Fruit fly (Drosophila melanogaster) whole organism, embryonic: ENCODE measurements around the gene CG13360.

Experiments used
- Asciz ChIP-seq: fragments of 200-800 bp; sonication (Bioruptor generic); optimal IDR thresholded peaks from 2 replicates; lab custom pipeline; 2017; ENCODE audit warnings: missing biosample characterization, mild to moderate bottlenecking, missing genetic modification characterization, missing genetic modification reagents
- BEAF-32 ChIP-seq: fragments of 200-800 bp; sonication (Bioruptor generic); optimal IDR thresholded peaks from 3 replicates; lab custom pipeline; 2017; ENCODE audit warnings: missing biosample characterization, missing genetic modification characterization, mild to moderate bottlenecking, moderate library complexity, missing genetic modification reagents
- CG1024 ChIP-seq: fragments of 200-800 bp; sonication (Bioruptor generic); IDR thresholded peaks from 2 replicates; pipeline ENCODE4 v1.3.6; 2022; ENCODE audit warnings: missing biosample characterization, missing genetic modification characterization
- CG10267 ChIP-seq: fragments of 200-800 bp; sonication (Bioruptor generic); optimal IDR thresholded peaks from 2 replicates; lab custom pipeline; 2018; ENCODE audit warnings: missing biosample characterization, mild to moderate bottlenecking, missing genetic modification characterization, moderate library complexity
- CG12236 ChIP-seq: fragments of 200-800 bp; sonication (Bioruptor generic); optimal IDR thresholded peaks from 2 replicates; lab custom pipeline; 2016; ENCODE audit warnings: missing biosample characterization, missing genetic modification characterization
- CG14710 ChIP-seq: fragments of 200-800 bp; sonication (Bioruptor generic); optimal IDR thresholded peaks from 3 replicates; lab custom pipeline; 2019; ENCODE audit warnings: missing biosample characterization, mild to moderate bottlenecking, missing genetic modification characterization, moderate library complexity
- CG34224 ChIP-seq: fragments of 200-800 bp; sonication (Bioruptor generic); IDR thresholded peaks from 3 replicates; pipeline ENCODE4 v1.3.6; 2022; ENCODE audit warnings: missing biosample characterization, missing genetic modification characterization; ENCODE audit not compliant: partially characterized antibody
- CG6813 ChIP-seq: fragments of 200-800 bp; sonication (Bioruptor generic); optimal IDR thresholded peaks from 2 replicates; lab custom pipeline; 2017; ENCODE audit warnings: missing biosample characterization, missing genetic modification characterization, mild to moderate bottlenecking, moderate library complexity, missing genetic modification reagents
- CG8290 ChIP-seq, 3 experiments: fragments of 200-800 bp; sonication (Bioruptor generic); optimal IDR thresholded peaks; 2 replicates each; lab custom pipeline; 2016 to 2019; ENCODE audit warnings: missing biosample characterization in 3 of 3, missing genetic modification characterization in 3 of 3, mild to moderate bottlenecking in 2 of 3, moderate library complexity in 1 of 3
- CG8478 ChIP-seq: fragments of >200 bp; optimal IDR thresholded peaks from 2 replicates; lab custom pipeline; 2018
- CG9797 ChIP-seq: fragments of 200-800 bp; sonication (Bioruptor generic); optimal IDR thresholded peaks from 3 replicates; lab custom pipeline; 2018; ENCODE audit warnings: missing biosample characterization, mild to moderate bottlenecking, missing genetic modification characterization
- D19B ChIP-seq: fragments of 200-800 bp; sonication (Bioruptor generic); optimal IDR thresholded peaks from 2 replicates; lab custom pipeline; 2017; ENCODE audit warnings: missing biosample characterization, mild to moderate bottlenecking, missing genetic modification characterization
- E2f2 ChIP-seq: fragments of 200-800 bp; sonication (Bioruptor generic); IDR thresholded peaks from 2 replicates; pipeline ENCODE4 v1.3.6; 2022; ENCODE audit warnings: missing biosample characterization, missing genetic modification characterization
- Ets65A ChIP-seq: fragments of 200-800 bp; sonication (Bioruptor generic); peaks from one replicate; lab custom pipeline; 2016; ENCODE audit warnings: missing biosample characterization, missing genetic modification characterization
- Fer2 ChIP-seq: fragments of 200-800 bp; sonication (Bioruptor generic); optimal IDR thresholded peaks from 2 replicates; lab custom pipeline; 2018; ENCODE audit warnings: missing biosample characterization, mild to moderate bottlenecking, missing genetic modification characterization, moderate library complexity
- HLH4C ChIP-seq: fragments of 200-800 bp; sonication (Bioruptor generic); IDR thresholded peaks from 3 replicates; pipeline ENCODE4 v1.3.6; 2022; ENCODE audit warnings: missing biosample characterization, missing genetic modification characterization; ENCODE audit not compliant: partially characterized antibody
- HmgZ ChIP-seq: fragments of 200-800 bp; sonication (Bioruptor generic); optimal IDR thresholded peaks from 2 replicates; lab custom pipeline; 2018; ENCODE audit warnings: missing biosample characterization, mild to moderate bottlenecking, missing genetic modification characterization
- MBD-R2 ChIP-seq: fragments of 200-800 bp; sonication (Bioruptor generic); IDR thresholded peaks from 2 replicates; pipeline ENCODE4 v1.3.6; 2022; ENCODE audit warnings: missing biosample characterization, missing genetic modification characterization
- MESR4 ChIP-seq: fragments of 200-800 bp; sonication (Bioruptor generic); optimal IDR thresholded peaks from 2 replicates; lab custom pipeline; 2018; ENCODE audit warnings: missing biosample characterization, mild to moderate bottlenecking, missing genetic modification characterization, moderate library complexity
- Myb ChIP-seq: fragments of 200-800 bp; sonication (Bioruptor generic); optimal IDR thresholded peaks from 2 replicates; lab custom pipeline; 2016; ENCODE audit warnings: missing biosample characterization, missing genetic modification characterization
- NK7.1 ChIP-seq: fragments of 200-800 bp; sonication (Bioruptor generic); optimal IDR thresholded peaks from 3 replicates; lab custom pipeline; 2016; ENCODE audit warnings: missing biosample characterization, missing genetic modification characterization
- Nf-YA ChIP-seq: fragments of 200-800 bp; sonication (Bioruptor generic); IDR thresholded peaks from 2 replicates; pipeline ENCODE4 v1.3.6; 2022; ENCODE audit warnings: missing biosample characterization, missing genetic modification characterization
- Opbp ChIP-seq: fragments of 200-800 bp; sonication (Bioruptor generic); IDR thresholded peaks from 3 replicates; pipeline ENCODE4 v1.3.6; 2022; ENCODE audit warnings: missing biosample characterization, missing genetic modification characterization; ENCODE audit not compliant: partially characterized antibody
- Rfx ChIP-seq: fragments of 200-800 bp; sonication (Bioruptor generic); IDR thresholded peaks from 2 replicates; pipeline ENCODE4 v1.3.6; 2022; ENCODE audit warnings: missing biosample characterization, missing genetic modification characterization
- Sin3A ChIP-seq: fragments of >200 bp; optimal IDR thresholded peaks from 2 replicates; lab custom pipeline; 2018
- Sry-δ ChIP-seq: fragments of 200-800 bp; sonication (Bioruptor generic); optimal IDR thresholded peaks from 2 replicates; lab custom pipeline; 2016; ENCODE audit warnings: missing biosample characterization, missing genetic modification characterization
- ase ChIP-seq: fragments of 200-800 bp; sonication (Bioruptor generic); IDR thresholded peaks from 3 replicates; pipeline ENCODE4 v1.3.6; 2022; ENCODE audit warnings: missing biosample characterization, missing genetic modification characterization
- caup ChIP-seq: fragments of 200-800 bp; sonication (Bioruptor generic); optimal IDR thresholded peaks from 3 replicates; lab custom pipeline; 2017; ENCODE audit warnings: missing biosample characterization, mild to moderate bottlenecking, missing genetic modification characterization, moderate library complexity; ENCODE audit not compliant: severe bottlenecking
- chm ChIP-seq: fragments of 200-800 bp; sonication (Bioruptor generic); IDR thresholded peaks from 2 replicates; pipeline ENCODE4 v1.3.6; 2022; ENCODE audit warnings: missing biosample characterization, missing genetic modification characterization
- chn ChIP-seq: fragments of 200-800 bp; sonication (Bioruptor generic); optimal IDR thresholded peaks from 2 replicates; lab custom pipeline; 2016; ENCODE audit warnings: missing biosample characterization, missing genetic modification characterization
- ewg ChIP-seq: fragments of 200-800 bp; sonication (Bioruptor generic); optimal IDR thresholded peaks from 3 replicates; lab custom pipeline; 2017; ENCODE audit warnings: mild to moderate bottlenecking, missing biosample characterization, missing genetic modification reagents, missing genetic modification characterization
- h ChIP-seq: fragments of >200 bp; optimal IDR thresholded peaks from 2 replicates; lab custom pipeline; 2017
- nom ChIP-seq: fragments of 200-800 bp; sonication (Bioruptor generic); optimal IDR thresholded peaks from 2 replicates; lab custom pipeline; 2017; ENCODE audit warnings: missing biosample characterization, missing genetic modification characterization, mild to moderate bottlenecking, moderate library complexity, missing genetic modification reagents
- phol ChIP-seq: fragments of 200-800 bp; sonication (Bioruptor generic); optimal IDR thresholded peaks from 3 replicates; lab custom pipeline; 2018; ENCODE audit warnings: missing biosample characterization, mild to moderate bottlenecking, missing genetic modification characterization, moderate library complexity
- tgo ChIP-seq: fragments of 200-800 bp; sonication (Bioruptor generic); IDR thresholded peaks from 3 replicates; pipeline ENCODE4 v1.3.6; 2022; ENCODE audit warnings: missing biosample characterization, missing genetic modification characterization
- wek ChIP-seq: fragments of 200-800 bp; sonication (Bioruptor generic); optimal IDR thresholded peaks from 3 replicates; lab custom pipeline; 2018; ENCODE audit warnings: missing biosample characterization, mild to moderate bottlenecking, missing genetic modification characterization, moderate library complexity

The CG13360 gene

dm6 chrX:805907-806306 lies 16.0 kb upstream of the CG13360 start, which contains the start of gene Sec22 (continued):
- TF ChIP-seq wek (GFP tag; lab: Kevin White, UChicago): peak; percentile 8
- TF ChIP-seq HmgZ: peak; percentile 27
- no peak for TF ChIP-seq D19B
- peak; percentile 27 for TF ChIP-seq CG10267 (tag; lab: Kevin White, UChicago)
- TF ChIP-seq CG8290 (GFP tag; optimal IDR thresholded peaks at IDR 0.05; lab: Kevin White, UChicago): no peak
- TF ChIP-seq CG8290 (tag; optimal IDR thresholded peaks at IDR 0.05; lab: Kevin White, UChicago): peak in 1 of 2 experiments; percentile 46
- peak; percentile 7 for TF ChIP-seq caup (GFP tag; lab: Kevin White, UChicago)
- peak; percentile 31 for TF ChIP-seq BEAF-32 (GFP tag; lab: Kevin White, UChicago)
- TF ChIP-seq chn (GFP tag; lab: Kevin White, UChicago): no peak
- no peak for TF ChIP-seq Asciz (GFP tag; lab: Kevin White, UChicago)
- TF ChIP-seq h (lab: Kevin White, UChicago): no peak
- TF ChIP-seq Ets65A: peak; percentile 74
- TF ChIP-seq Rfx (GFP tag; lab: Robert Waterston, UW): 0 out of 2 replicates have a peak, but pooled peaks have one; percentile 8
- no peak for TF ChIP-seq NK7.1 (GFP tag; lab: Kevin White, UChicago)
- TF ChIP-seq E2f2 (GFP tag; lab: Robert Waterston, UW): peak; percentile 47
- TF ChIP-seq Opbp: 0 out of 3 replicates have a peak, but pooled peaks have one; percentile 24
- no peak for TF ChIP-seq ase (GFP tag; lab: Robert Waterston, UW)
- peak; percentile 75 for TF ChIP-seq CG9797 (GFP tag; lab: Kevin White, UChicago)
- TF ChIP-seq nom (GFP tag; lab: Kevin White, UChicago): peak; percentile 1
- peak; percentile 17 for TF ChIP-seq Myb (GFP tag; lab: Kevin White, UChicago)
- no peak for TF ChIP-seq CG8478 (lab: Kevin White, UChicago)
- peak; percentile 77 for TF ChIP-seq MBD-R2 (GFP tag; lab: Robert Waterston, UW)
- peak; percentile 17 for TF ChIP-seq Sry-δ
- no peak for TF ChIP-seq HLH4C (GFP tag; lab: Robert Waterston, UW)
- peak; percentile 36 for TF ChIP-seq Sin3A (lab: Kevin White, UChicago)
- peak; percentile 30 for TF ChIP-seq CG6813
- peak; percentile 40 for TF ChIP-seq CG14710 (tag; lab: Kevin White, UChicago)
- peak; percentile 30; the same call in 1 of the 2 replicates for TF ChIP-seq chm (GFP tag; lab: Robert Waterston, UW)
- peak; percentile 31 for TF ChIP-seq phol (tag; lab: Kevin White, UChicago)
- no peak for TF ChIP-seq Nf-YA (GFP tag; lab: Robert Waterston, UW)
- TF ChIP-seq MESR4 (GFP tag; lab: Kevin White, UChicago): peak; percentile 88
- TF ChIP-seq, all 482 proteins: peak for 48

dm6 chrX:804821-805220 lies 14.9 kb upstream of the CG13360 start, which contains the start of gene CG13358:
Gene CG13358, minus strand, starts transcription at chrX:804921.
- peak; percentile 42 for TF ChIP-seq Ets65A
- no peak for TF ChIP-seq tgo

- TF ChIP-seq ewg: no peak
- TF ChIP-seq CG34224: no peak
- no peak for TF ChIP-seq Fer2 (tag; lab: Kevin White, UChicago)
- no peak for TF ChIP-seq CG1024 (GFP tag; lab: Robert Waterston, UW)
- TF ChIP-seq CG12236 (GFP tag; lab: Kevin White, UChicago): no peak
These were observed 13.5 kb upstream of the CG13360 start, which contains the start of gene CG13359 for dm6 chrX:803370-803769. Gene CG13359, minus strand, starts transcription at chrX:803470.
